Worm (Caenorhabditis elegans) whole organism, mixed stage, embryonic: ENCODE data around the gene nrde-4.

ENCODE experiments used
- M03D4.4 ChIP-seq: sonication (generic microtip); optimal IDR thresholded peaks from 2 replicates; lab custom pipeline; 2017; ENCODE audit warnings: mild to moderate bottlenecking, missing genetic modification characterization, missing compliant biosample characterization
- bed-3 ChIP-seq: fragments of 200-800 bp; sonication (Bioruptor generic); optimal IDR thresholded peaks from 3 replicates; lab custom pipeline; 2018; ENCODE audit warnings: mild to moderate bottlenecking, missing genetic modification characterization, moderate library complexity, missing compliant biosample characterization
- blmp-1 ChIP-seq: fragments of 150-350 bp; optimal IDR thresholded peaks from 2 replicates; lab custom pipeline; 2014; ENCODE audit warnings: missing biosample characterization, missing genetic modification characterization
- ceh-39 ChIP-seq: fragments of 150-350 bp; optimal IDR thresholded peaks from 2 replicates; lab custom pipeline; 2014; ENCODE audit warnings: missing biosample characterization, missing genetic modification characterization
- ceh-43 ChIP-seq: fragments of 200-800 bp; sonication (Bioruptor generic); optimal IDR thresholded peaks from 2 replicates; lab custom pipeline; 2018; ENCODE audit warnings: mild to moderate bottlenecking, missing genetic modification characterization, moderate library complexity, missing compliant biosample characterization
- ceh-83 ChIP-seq: fragments of 200-800 bp; sonication (Bioruptor generic); optimal IDR thresholded peaks from 2 replicates; lab custom pipeline; 2018; ENCODE audit warnings: mild to moderate bottlenecking, missing genetic modification characterization, missing compliant biosample characterization
- ces-1 ChIP-seq: fragments of 150-350 bp; optimal IDR thresholded peaks from 2 replicates; lab custom pipeline; 2014; ENCODE audit warnings: missing biosample characterization, missing genetic modification reagents, missing genetic modification characterization
- cnd-1 ChIP-seq: fragments of 200-800 bp; sonication (Bioruptor generic); optimal IDR thresholded peaks from 2 replicates; lab custom pipeline; 2018; ENCODE audit warnings: mild to moderate bottlenecking, missing genetic modification characterization, missing compliant biosample characterization
- drap-1 ChIP-seq: fragments of 200-800 bp; sonication (Bioruptor generic); optimal IDR thresholded peaks from 3 replicates; lab custom pipeline; 2018; ENCODE audit warnings: mild to moderate bottlenecking, missing genetic modification characterization, missing compliant biosample characterization
- elt-1 ChIP-seq: sonication (generic microtip); optimal IDR thresholded peaks from 2 replicates; lab custom pipeline; 2017; ENCODE audit warnings: missing genetic modification characterization, mild to moderate bottlenecking, missing compliant biosample characterization, antibody characterized with exemption, moderate library complexity, borderline replicate concordance; ENCODE audit not compliant: insufficient read depth
- elt-3 ChIP-seq: fragments of 150-350 bp; optimal IDR thresholded peaks from 2 replicates; lab custom pipeline; 2014; ENCODE audit warnings: missing biosample characterization, missing genetic modification characterization
- flh-1 ChIP-seq: fragments of 200-800 bp; sonication (Bioruptor generic); optimal IDR thresholded peaks from 2 replicates; lab custom pipeline; 2018; ENCODE audit warnings: mild to moderate bottlenecking, missing genetic modification characterization, moderate library complexity, missing compliant biosample characterization
- ham-2 ChIP-seq: fragments of 200-800 bp; sonication (Bioruptor generic); optimal IDR thresholded peaks from 2 replicates; lab custom pipeline; 2018; ENCODE audit warnings: mild to moderate bottlenecking, missing genetic modification characterization, missing compliant biosample characterization
- hlh-1 ChIP-seq: fragments of 150-350 bp; optimal IDR thresholded peaks from 2 replicates; lab custom pipeline; 2014; ENCODE audit warnings: missing biosample characterization, missing genetic modification reagents, missing genetic modification characterization
- lin-13 ChIP-seq: fragments of 150-350 bp; optimal IDR thresholded peaks from 2 replicates; lab custom pipeline; 2014; ENCODE audit warnings: missing biosample characterization, missing genetic modification characterization
- lin-32 ChIP-seq: fragments of 200-800 bp; sonication (Bioruptor generic); optimal IDR thresholded peaks from 2 replicates; lab custom pipeline; 2018; ENCODE audit warnings: mild to moderate bottlenecking, missing genetic modification characterization, missing compliant biosample characterization
- mab-5 ChIP-seq: fragments of 150-350 bp; optimal IDR thresholded peaks from 2 replicates; lab custom pipeline; 2014; ENCODE audit warnings: missing biosample characterization, missing genetic modification characterization
- mep-1 ChIP-seq: fragments of 150-350 bp; optimal IDR thresholded peaks from 2 replicates; lab custom pipeline; 2017; ENCODE audit warnings: missing biosample characterization, missing genetic modification reagents, missing genetic modification characterization, inconsistent platforms
- mls-2 ChIP-seq: sonication (generic microtip); optimal IDR thresholded peaks from 2 replicates; lab custom pipeline; 2016; ENCODE audit warnings: mild to moderate bottlenecking, missing genetic modification characterization, moderate library complexity, missing compliant biosample characterization
- nhr-12 ChIP-seq: fragments of 150-350 bp; optimal IDR thresholded peaks from 2 replicates; lab custom pipeline; 2014; ENCODE audit warnings: missing biosample characterization, missing genetic modification characterization
- nhr-2 ChIP-seq: fragments of 150-350 bp; optimal IDR thresholded peaks from 2 replicates; lab custom pipeline; 2014; ENCODE audit warnings: missing biosample characterization, missing genetic modification characterization
- nhr-237 ChIP-seq: fragments of 150-350 bp; optimal IDR thresholded peaks from 2 replicates; lab custom pipeline; 2014; ENCODE audit warnings: missing biosample characterization, missing genetic modification characterization
- nhr-28 ChIP-seq: fragments of 150-350 bp; optimal IDR thresholded peaks from 2 replicates; lab custom pipeline; 2014; ENCODE audit warnings: missing biosample characterization, missing genetic modification characterization
- nhr-76 ChIP-seq: sonication (generic microtip); optimal IDR thresholded peaks from 2 replicates; lab custom pipeline; 2017; ENCODE audit warnings: missing biosample characterization, missing genetic modification characterization
- pha-4 ChIP-seq: fragments of 150-350 bp; optimal IDR thresholded peaks from 2 replicates; lab custom pipeline; 2018; ENCODE audit warnings: missing biosample characterization, missing genetic modification reagents, missing genetic modification characterization
- sem-2 ChIP-seq: fragments of 200-800 bp; sonication (Bioruptor generic); optimal IDR thresholded peaks from 2 replicates; lab custom pipeline; 2018; ENCODE audit warnings: mild to moderate bottlenecking, missing genetic modification characterization, missing compliant biosample characterization
- snpc-4 ChIP-seq: fragments of 150-350 bp; optimal IDR thresholded peaks from 2 replicates; lab custom pipeline; 2014; ENCODE audit warnings: missing biosample characterization, missing genetic modification characterization
- sptf-1 ChIP-seq: sonication (generic microtip); optimal IDR thresholded peaks from 2 replicates; lab custom pipeline; 2017; ENCODE audit warnings: mild to moderate bottlenecking, missing genetic modification characterization, moderate library complexity, missing compliant biosample characterization
- tbx-8 ChIP-seq: fragments of 200-800 bp; sonication (Bioruptor generic); optimal IDR thresholded peaks from 2 replicates; lab custom pipeline; 2018; ENCODE audit warnings: mild to moderate bottlenecking, missing genetic modification characterization, moderate library complexity, missing compliant biosample characterization
- unc-120 ChIP-seq: sonication (generic microtip); optimal IDR thresholded peaks from 2 replicates; lab custom pipeline; 2017; ENCODE audit warnings: missing genetic modification characterization, missing compliant biosample characterization; ENCODE audit not compliant: poor library complexity, severe bottlenecking
- unc-39 ChIP-seq: fragments of 150-350 bp; optimal IDR thresholded peaks from 2 replicates; lab custom pipeline; 2014; ENCODE audit warnings: missing biosample characterization, missing genetic modification characterization
- unc-62 ChIP-seq: fragments of 150-350 bp; optimal IDR thresholded peaks from 2 replicates; lab custom pipeline; 2014; ENCODE audit warnings: missing biosample characterization, missing genetic modification reagents, missing genetic modification characterization
- zip-8 ChIP-seq: fragments of 150-350 bp; optimal IDR thresholded peaks from 2 replicates; lab custom pipeline; 2014; ENCODE audit warnings: missing biosample characterization, missing genetic modification characterization
- ztf-11 ChIP-seq: fragments of 150-350 bp; optimal IDR thresholded peaks from 2 replicates; lab custom pipeline; 2014; ENCODE audit warnings: missing biosample characterization, missing genetic modification characterization

Gene nrde-4

DNA sequence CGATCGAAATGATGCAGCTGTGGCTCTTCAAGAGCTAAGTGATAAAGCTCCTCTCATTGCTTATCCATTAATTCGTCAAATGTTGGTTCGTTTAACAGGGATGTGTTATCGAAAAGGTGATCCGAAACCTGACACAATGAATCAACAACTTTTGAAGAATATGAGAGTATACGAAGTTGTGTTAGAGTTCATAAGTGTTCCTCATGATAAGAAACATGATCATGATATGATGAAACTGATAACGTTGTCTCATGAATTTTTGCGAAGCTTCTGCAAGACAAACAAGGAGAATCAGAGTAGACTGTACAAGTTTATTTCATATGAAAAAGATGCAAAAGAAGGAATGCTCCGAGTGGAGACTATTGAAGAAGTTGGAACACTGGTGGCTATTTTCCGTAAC lies 35.3 kb upstream of the nrde-4 start:
- no peak for TF ChIP-seq lin-32 (GFP tag; lab: Kevin White, UChicago)
- TF ChIP-seq ztf-11 (tag; lab: Kevin White, UChicago), result no peak
- no peak for TF ChIP-seq M03D4.4 (tag; lab: Kevin White, UChicago)
- TF ChIP-seq drap-1 (GFP tag; lab: Kevin White, UChicago), result no peak
- no peak for TF ChIP-seq ham-2 (GFP tag; lab: Kevin White, UChicago)
- no peak for TF ChIP-seq snpc-4 (tag; lab: Kevin White, UChicago)
- no peak for TF ChIP-seq cnd-1
- no peak for TF ChIP-seq nhr-12 (tag; lab: Kevin White, UChicago)
- no peak for TF ChIP-seq unc-120 (tag; lab: Kevin White, UChicago)
- no peak for TF ChIP-seq nhr-28 (tag; lab: Kevin White, UChicago)
- TF ChIP-seq nhr-2 (tag; lab: Kevin White, UChicago), result no peak
- no peak for TF ChIP-seq zip-8 (tag; lab: Kevin White, UChicago)
- no peak for TF ChIP-seq sptf-1

ce11 chrIV:7679120-7679519 lies 25.1 kb upstream of the nrde-4 start:
- TF ChIP-seq ztf-11 (tag; lab: Kevin White, UChicago) (no peak), sem-2 (GFP tag; lab: Kevin White, UChicago) (no peak), pha-4 (tag; lab: Kevin White, UChicago) (no peak), drap-1 (GFP tag; lab: Kevin White, UChicago) (no peak), mep-1 (tag; lab: Kevin White, UChicago) (no peak), bed-3 (GFP tag; lab: Kevin White, UChicago) (no peak)

ce11 chrIV:7674874-7675273 lies 20.8 kb upstream of the nrde-4 start, which contains the start of gene itr-1:
Gene itr-1 (plus strand): TSS chrIV:7675174.
- TF ChIP-seq M03D4.4 (tag; lab: Kevin White, UChicago) (no peak), unc-62 (no peak), unc-120 (tag; lab: Kevin White, UChicago) (no peak), sem-2 (GFP tag; lab: Kevin White, UChicago) (no peak), mls-2 (no peak), blmp-1 (tag; lab: Kevin White, UChicago) (no peak), sptf-1 (no peak), tbx-8 (no peak), nhr-28 (tag; lab: Kevin White, UChicago) (no peak), mep-1 (tag; lab: Kevin White, UChicago) (no peak), flh-1 (no peak), nhr-237 (tag; lab: Kevin White, UChicago) (no peak), unc-39 (tag; lab: Kevin White, UChicago) (no peak), mab-5 (tag; lab: Kevin White, UChicago) (no peak), nhr-76 (tag; lab: Kevin White, UChicago) (no peak), ceh-83 (GFP tag; lab: Kevin White, UChicago) (no peak), nhr-12 (tag; lab: Kevin White, UChicago) (no peak), ham-2 (GFP tag; lab: Kevin White, UChicago) (no peak)
- TF ChIP-seq, all 35 proteins: peak for 0

DNA sequence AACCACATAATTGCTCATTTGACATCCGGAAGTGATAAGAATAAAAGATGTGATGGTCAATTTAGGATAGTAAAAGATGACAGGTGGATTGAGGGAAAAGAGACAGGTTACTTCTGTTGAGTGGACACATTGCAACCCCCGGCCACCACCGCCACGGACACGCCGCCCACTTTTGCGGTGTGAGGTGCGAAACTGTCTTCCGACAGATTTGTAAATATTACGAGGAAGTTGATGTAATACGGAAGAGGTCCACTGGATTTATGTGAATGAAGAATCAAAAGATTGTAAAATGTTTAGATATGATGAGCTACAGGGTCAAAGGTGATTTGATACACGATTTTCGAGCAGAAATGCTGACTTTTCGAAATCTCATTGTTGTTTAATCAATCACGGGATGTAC lies 18.8 kb upstream of the nrde-4 start, which contains the start of gene C08G9.2:
TSS of gene C08G9.2 (minus strand) at position 101 of the 400 bp plus-strand sequence.
- no peak for TF ChIP-seq mls-2
- TF ChIP-seq elt-3 (tag; lab: Kevin White, UChicago), result no peak
- TF ChIP-seq ceh-39 (tag; lab: Kevin White, UChicago), result no peak
- TF ChIP-seq lin-13, result no peak
- no peak for TF ChIP-seq blmp-1 (tag; lab: Kevin White, UChicago)
- TF ChIP-seq nhr-2 (tag; lab: Kevin White, UChicago), result no peak
- TF ChIP-seq drap-1 (GFP tag; lab: Kevin White, UChicago), result no peak
- TF ChIP-seq nhr-76 (tag; lab: Kevin White, UChicago), result no peak
- no peak for TF ChIP-seq nhr-12 (tag; lab: Kevin White, UChicago)
- no peak for TF ChIP-seq snpc-4 (tag; lab: Kevin White, UChicago)

- no peak for TF ChIP-seq mls-2
- no peak for TF ChIP-seq snpc-4 (tag; lab: Kevin White, UChicago)
- no peak for TF ChIP-seq sem-2 (GFP tag; lab: Kevin White, UChicago)
- no peak for TF ChIP-seq mep-1 (tag; lab: Kevin White, UChicago)
- no peak for TF ChIP-seq ztf-11 (tag; lab: Kevin White, UChicago)
- no peak for TF ChIP-seq ces-1
- TF ChIP-seq nhr-237 (tag; lab: Kevin White, UChicago), result no peak
- no peak for TF ChIP-seq unc-120 (tag; lab: Kevin White, UChicago)
- no peak for TF ChIP-seq hlh-1 (tag; lab: Kevin White, UChicago)
- TF ChIP-seq unc-62, result no peak
- no peak for TF ChIP-seq ceh-43 (GFP tag; lab: Kevin White, UChicago)
- no peak for TF ChIP-seq sptf-1
- TF ChIP-seq unc-39 (tag; lab: Kevin White, UChicago), result no peak
- TF ChIP-seq nhr-12 (tag; lab: Kevin White, UChicago), result no peak
- no peak for TF ChIP-seq elt-1 (tag; lab: Kevin White, UChicago)
- no peak for TF ChIP-seq ham-2 (GFP tag; lab: Kevin White, UChicago)
- no peak for TF ChIP-seq flh-1
- TF ChIP-seq cnd-1, result no peak
These were observed 8.9 kb upstream of the nrde-4 start for ce11 chrIV:7663006-7663405.
